Fruit fly (Drosophila melanogaster): ENCODE results near the gene wake.
A peak's percentile ranks its signal among the peaks of the same experiment; 100 is the strongest.

Gene wake

dm6 chr3R:22686336-22686874 lies 46.8 kb downstream of the wake start, which contains the start of the genes Gclm and CG17625 (continued):
- no peak for TF ChIP-seq CG4707 (GFP tag; optimal IDR thresholded peaks at IDR 0.05)
- TF ChIP-seq CG1024 (GFP tag; IDR thresholded peaks at IDR 0.05), result peak; percentile 35; the same call in 1 of the 2 replicates
- no peak for TF ChIP-seq run (tag; optimal IDR thresholded peaks at IDR 0.05)
- peak; percentile 68 for TF ChIP-seq nerfin-2 (GFP tag; IDR thresholded peaks at IDR 0.05; ENCODE audit: partially characterized antibody)
- TF ChIP-seq Dp (GFP tag; optimal IDR thresholded peaks at IDR 0.05), result peak; percentile 72
- peak; percentile 75; the same call in 1 of the 2 replicates for TF ChIP-seq Ptx1 (GFP tag; IDR thresholded peaks at IDR 0.05)
- TF ChIP-seq jing (GFP tag; optimal IDR thresholded peaks at IDR 0.05), result no peak
- peak; percentile 51 for TF ChIP-seq CG3281 (GFP tag; optimal IDR thresholded peaks at IDR 0.05)
- no peak for TF ChIP-seq Asciz (GFP tag; optimal IDR thresholded peaks at IDR 0.05)
- peak; percentile 35; the same call in 1 of the 2 replicates for TF ChIP-seq Oaz (GFP tag; IDR thresholded peaks at IDR 0.05)
- TF ChIP-seq CG14014 (GFP tag; IDR thresholded peaks at IDR 0.05), result peak; percentile 63
- peak; percentile 63 for TF ChIP-seq CG30403 (GFP tag; optimal IDR thresholded peaks at IDR 0.05)
- peak; percentile 75 for TF ChIP-seq CG34224 (GFP tag; IDR thresholded peaks at IDR 0.05; ENCODE audit: partially characterized antibody)
- peak; percentile 59 for TF ChIP-seq CG34376 (GFP tag; optimal IDR thresholded peaks at IDR 0.05)
- peak; percentile 49 for TF ChIP-seq zfh2 (GFP tag; optimal IDR thresholded peaks at IDR 0.05)
- peak; percentile 56 for TF ChIP-seq mirr (GFP tag; optimal IDR thresholded peaks at IDR 0.05)
- peak; percentile 26 for TF ChIP-seq vfl (GFP tag; optimal IDR thresholded peaks at IDR 0.05)
- peak; percentile 52 for TF ChIP-seq Fer3 (tag; optimal IDR thresholded peaks at IDR 0.05)
- peak; percentile 89 for TF ChIP-seq Myb (GFP tag; optimal IDR thresholded peaks at IDR 0.05)
- no peak for TF ChIP-seq ap (GFP tag; IDR thresholded peaks at IDR 0.05)
- peak; percentile 24 for TF ChIP-seq lbe (GFP tag; optimal IDR thresholded peaks at IDR 0.05)
- TF ChIP-seq Six4 (GFP tag; optimal IDR thresholded peaks at IDR 0.05), result no peak
- TF ChIP-seq Hr51 (GFP tag; optimal IDR thresholded peaks at IDR 0.05), result peak; percentile 46 to 52
- TF ChIP-seq CG14441 (GFP tag; IDR thresholded peaks at IDR 0.05), result peak; percentile 49; the same call in 1 of the 2 replicates
- peak in 1 of 3 experiments; percentile 72 for TF ChIP-seq Stat92E (GFP tag; optimal IDR thresholded peaks at IDR 0.05)
- TF ChIP-seq croc (GFP tag; conservative IDR thresholded peaks at IDR 0.05), result no peak
- TF ChIP-seq mam (GFP tag; optimal IDR thresholded peaks at IDR 0.05), result peak; percentile 46
- peak; percentile 14 for TF ChIP-seq ems (GFP tag; optimal IDR thresholded peaks at IDR 0.05)
- TF ChIP-seq sna (GFP tag; IDR thresholded peaks at IDR 0.05; ENCODE audit: partially characterized antibody), result peak; percentile 69; the same call in 1 of the 2 replicates
- peak; percentile 18 for TF ChIP-seq CG12219 (GFP tag; optimal IDR thresholded peaks at IDR 0.05)
- peak; percentile 52; the same call in 1 of the 2 replicates for TF ChIP-seq CG31441 (GFP tag; IDR thresholded peaks at IDR 0.05)
- no peak for TF ChIP-seq CG3163 (GFP tag; optimal IDR thresholded peaks at IDR 0.05)
- no peak for TF ChIP-seq Usf (GFP tag; optimal IDR thresholded peaks at IDR 0.05)
- no peak for TF ChIP-seq CG17328 (GFP tag; IDR thresholded peaks at IDR 0.05)
- peak; percentile 63 for TF ChIP-seq Side (GFP tag; optimal IDR thresholded peaks at IDR 0.05)
- peak; percentile 27 for TF ChIP-seq CrebB (tag; optimal IDR thresholded peaks at IDR 0.05)
- TF ChIP-seq CG1233 (GFP tag; optimal IDR thresholded peaks at IDR 0.05), result peak; percentile 52
- peak; percentile 21 for TF ChIP-seq Vsx1 (GFP tag; optimal IDR thresholded peaks at IDR 0.05)
- TF ChIP-seq CG2678 (tag; optimal IDR thresholded peaks at IDR 0.05), result peak; percentile 53
- peak; percentile 27 for TF ChIP-seq CG10147 (GFP tag; optimal IDR thresholded peaks at IDR 0.05)
- no peak for TF ChIP-seq fru (optimal IDR thresholded peaks at IDR 0.05)
- peak; percentile 79 for TF ChIP-seq E2f2 (GFP tag; IDR thresholded peaks at IDR 0.05)
- peak; percentile 35; the same call in 1 of the 2 replicates for TF ChIP-seq klu (GFP tag; IDR thresholded peaks at IDR 0.05)
- no peak for TF ChIP-seq odd (GFP tag; optimal IDR thresholded peaks at IDR 0.05)
- no peak for TF ChIP-seq da (GFP tag; optimal IDR thresholded peaks at IDR 0.05)
- no peak for TF ChIP-seq eve (GFP tag; optimal IDR thresholded peaks at IDR 0.05)
- TF ChIP-seq Xbp1 (GFP tag; optimal IDR thresholded peaks at IDR 0.05), result peak; percentile 62
- TF ChIP-seq CG15514 (GFP tag; optimal IDR thresholded peaks at IDR 0.05), result peak; percentile 83
- TF ChIP-seq Abd-B (GFP tag; optimal IDR thresholded peaks at IDR 0.05), result peak; percentile 75
- peak; percentile 92 for TF ChIP-seq HLHmδ (GFP tag; optimal IDR thresholded peaks at IDR 0.05)
